Fruit fly (Drosophila melanogaster): ENCODE data around the gene not.

DNA sequence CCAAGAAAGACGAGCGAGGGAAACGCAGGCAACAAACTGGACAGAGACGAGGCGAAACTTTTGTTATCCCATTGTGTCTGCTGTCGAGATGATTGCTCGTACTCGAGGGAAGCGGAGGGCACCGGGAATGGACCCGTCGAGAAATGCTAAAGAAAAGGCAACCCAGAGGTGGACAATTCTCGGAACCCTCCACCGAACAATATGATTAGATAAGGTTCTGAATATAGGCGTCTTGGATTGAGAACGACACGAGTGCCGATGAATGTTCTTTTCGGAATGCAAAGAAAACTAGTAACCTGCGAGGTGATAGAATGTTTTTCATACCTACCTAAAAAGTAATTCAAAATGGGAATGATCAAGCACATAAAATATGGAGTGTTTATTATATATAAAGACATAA lies 7.9 kb upstream of the not start:
- TF ChIP-seq CG4496 (GFP tag; IDR thresholded peaks at IDR 0.05) (no peak), CG32121 (GFP tag; IDR thresholded peaks at IDR 0.05) (no peak), CG9948 (tag; optimal IDR thresholded peaks at IDR 0.05) (no peak), fd96Ca (GFP tag; IDR thresholded peaks at IDR 0.05) (no peak), EcR (GFP tag; optimal IDR thresholded peaks at IDR 0.05) (no peak), CG17806 (tag; optimal IDR thresholded peaks at IDR 0.05) (no peak), CG8159 (tag; optimal IDR thresholded peaks at IDR 0.05) (no peak), CG10348 (GFP tag; IDR thresholded peaks at IDR 0.05) (no peak), Pif1B (GFP tag; optimal IDR thresholded peaks at IDR 0.05) (no peak)

All from whole organism, pupa.